Worm (Caenorhabditis elegans) whole organism, young adult: ENCODE measurements around the gene dhs-28.
A peak's percentile ranks its signal among the peaks of the same experiment; 100 is the strongest.

Experiments
- B0261.1 ChIP-seq: sonication (generic microtip); optimal IDR thresholded peaks from 2 replicates; lab custom pipeline; 2016; ENCODE audit warnings: mild to moderate bottlenecking, missing genetic modification characterization, moderate library complexity, missing compliant biosample characterization
- C17E4.6 ChIP-seq: fragments of 200-800 bp; sonication (Bioruptor generic); IDR thresholded peaks from 2 replicates; pipeline ENCODE4 v1.3.6; 2022; ENCODE audit warnings: missing genetic modification reagents, missing genetic modification characterization, missing compliant biosample characterization
- F37B4.10 ChIP-seq: fragments of 200-800 bp; sonication (Bioruptor generic); IDR thresholded peaks from 2 replicates; pipeline ENCODE4 v1.3.6; 2022; ENCODE audit warnings: missing genetic modification characterization, missing compliant biosample characterization
- Y53F4B.3 ChIP-seq: fragments of 200-800 bp; sonication (Bioruptor generic); IDR thresholded peaks from 2 replicates; pipeline ENCODE4 v1.3.6; 2022; ENCODE audit warnings: missing genetic modification reagents, missing genetic modification characterization, missing compliant biosample characterization
- Y56A3A.18 ChIP-seq: fragments of 200-800 bp; sonication (Bioruptor generic); IDR thresholded peaks from 2 replicates; pipeline ENCODE4 v1.3.6; 2022; ENCODE audit warnings: missing genetic modification reagents, missing genetic modification characterization, missing compliant biosample characterization
- ama-1 ChIP-seq, 3 experiments: fragments of 150-350 bp in 1 of 3; sonication (generic microtip) in 2 of 3; optimal IDR thresholded peaks; 2 replicates each; lab custom pipeline; 2014 to 2018; ENCODE audit warnings: missing biosample characterization in 2 of 3, missing genetic modification characterization in 2 of 3, missing genetic modification reagents in 2 of 3
- attf-3 ChIP-seq: fragments of 200-800 bp; sonication (Bioruptor generic); conservative IDR thresholded peaks from 2 replicates; pipeline ENCODE4 v1.3.6; 2022; ENCODE audit warnings: missing genetic modification reagents, missing genetic modification characterization, missing compliant biosample characterization
- ccch-3 ChIP-seq: fragments of 200-800 bp; sonication (Bioruptor generic); optimal IDR thresholded peaks from 2 replicates; lab custom pipeline; 2018; ENCODE audit warnings: mild to moderate bottlenecking, missing genetic modification characterization, missing compliant biosample characterization
- cebp-1 ChIP-seq, 2 experiments: fragments of 200-800 bp in 1 of 2; sonication (Bioruptor generic) in 1 of 2; sonication (generic microtip) in 1 of 2; IDR thresholded peaks in 1 of 2; optimal IDR thresholded peaks in 1 of 2; 2 replicates each; pipeline versions ENCODE4 v1.3.6 to Lab custom; 2017 to 2022; ENCODE audit warnings: missing compliant biosample characterization in 2 of 2, missing genetic modification characterization in 2 of 2, mild to moderate bottlenecking in 1 of 2, missing genetic modification reagents in 1 of 2, moderate library complexity in 1 of 2
- ceh-100 ChIP-seq: fragments of 200-800 bp; sonication (Bioruptor generic); IDR thresholded peaks from 2 replicates; pipeline ENCODE4 v1.3.6; 2022; ENCODE audit warnings: missing genetic modification reagents, missing genetic modification characterization, missing compliant biosample characterization
- ceh-58 ChIP-seq: fragments of 200-800 bp; sonication (Bioruptor generic); IDR thresholded peaks from 2 replicates; pipeline ENCODE4 v1.3.6; 2022; ENCODE audit warnings: missing genetic modification characterization, missing compliant biosample characterization
- die-1 ChIP-seq: sonication (generic microtip); optimal IDR thresholded peaks from 2 replicates; lab custom pipeline; 2016; ENCODE audit warnings: missing genotype, mild to moderate bottlenecking, missing genetic modification characterization, missing compliant biosample characterization
- dpff-1 ChIP-seq: sonication (generic microtip); optimal IDR thresholded peaks from 2 replicates; lab custom pipeline; 2017; ENCODE audit warnings: mild to moderate bottlenecking, missing genetic modification characterization, missing compliant biosample characterization
- hlh-12 ChIP-seq: sonication (generic microtip); optimal IDR thresholded peaks from 2 replicates; lab custom pipeline; 2016; ENCODE audit warnings: missing genetic modification characterization, missing compliant biosample characterization
- hrde-1 ChIP-seq: sonication (generic microtip); optimal IDR thresholded peaks from 2 replicates; lab custom pipeline; 2016; ENCODE audit warnings: missing genetic modification characterization, mild to moderate bottlenecking, missing compliant biosample characterization, moderate library complexity, missing genotype, missing genetic modification reagents, borderline replicate concordance
- lin-35 ChIP-seq, 3 experiments: fragments of 150-350 bp in 2 of 3; sonication (generic microtip) in 1 of 3; optimal IDR thresholded peaks; 2 replicates each; lab custom pipeline; 2014 to 2018; ENCODE audit warnings: missing biosample characterization in 3 of 3, missing genetic modification characterization in 3 of 3, missing genetic modification reagents in 3 of 3
- lin-54 ChIP-seq: fragments of 200-800 bp; sonication (Bioruptor generic); optimal IDR thresholded peaks from 2 replicates; lab custom pipeline; 2018; ENCODE audit warnings: mild to moderate bottlenecking, missing genetic modification characterization, missing compliant biosample characterization
- lsl-1 ChIP-seq: fragments of 200-800 bp; sonication (Bioruptor generic); optimal IDR thresholded peaks from 2 replicates; lab custom pipeline; 2018; ENCODE audit warnings: mild to moderate bottlenecking, missing genetic modification characterization, moderate library complexity, missing compliant biosample characterization
- mxl-1 ChIP-seq: sonication (generic microtip); optimal IDR thresholded peaks from 2 replicates; lab custom pipeline; 2016; ENCODE audit warnings: missing genetic modification characterization, missing compliant biosample characterization
- nhr-27 ChIP-seq: fragments of 200-800 bp; sonication (Bioruptor generic); optimal IDR thresholded peaks from 2 replicates; lab custom pipeline; 2018; ENCODE audit warnings: mild to moderate bottlenecking, missing genetic modification characterization, moderate library complexity, missing compliant biosample characterization
- nhr-80 ChIP-seq: sonication (generic microtip); optimal IDR thresholded peaks from 2 replicates; lab custom pipeline; 2016; ENCODE audit warnings: missing genetic modification characterization, missing compliant biosample characterization
- pha-4 ChIP-seq: fragments of 150-350 bp; sonication (generic microtip); optimal IDR thresholded peaks from 2 replicates; lab custom pipeline; 2014; ENCODE audit warnings: missing biosample characterization, missing genetic modification reagents, missing genetic modification characterization
- rec-8 ChIP-seq, 2 experiments: sonication (generic microtip); optimal IDR thresholded peaks; 2 replicates each; lab custom pipeline; 2016; ENCODE audit warnings: mild to moderate bottlenecking in 2 of 2, missing genetic modification characterization in 2 of 2, missing genetic modification reagents in 2 of 2, missing genotype in 2 of 2, missing biosample characterization in 1 of 2, missing compliant biosample characterization in 1 of 2, moderate library complexity in 1 of 2
- sea-2 ChIP-seq: fragments of 200-800 bp; sonication (Bioruptor generic); IDR thresholded peaks from 2 replicates; pipeline ENCODE4 v1.3.6; 2022; ENCODE audit warnings: missing genetic modification characterization, missing compliant biosample characterization
- sptf-2 ChIP-seq: fragments of 200-800 bp; sonication (Bioruptor generic); optimal IDR thresholded peaks from 2 replicates; lab custom pipeline; 2018; ENCODE audit warnings: mild to moderate bottlenecking, missing genetic modification characterization, missing compliant biosample characterization
- tbp1 ChIP-seq: fragments of 200-800 bp; sonication (Bioruptor generic); optimal IDR thresholded peaks from 2 replicates; lab custom pipeline; 2018; ENCODE audit warnings: mild to moderate bottlenecking, missing genetic modification characterization, missing compliant biosample characterization
- unc-130 ChIP-seq: sonication (generic microtip); optimal IDR thresholded peaks from 2 replicates; lab custom pipeline; 2016; ENCODE audit warnings: missing genetic modification reagents, missing genetic modification characterization, missing compliant biosample characterization
- unc-62 ChIP-seq: fragments of 150-350 bp; optimal IDR thresholded peaks from 2 replicates; lab custom pipeline; 2014; ENCODE audit warnings: missing biosample characterization, missing genetic modification reagents, missing genetic modification characterization
- zfh-2 ChIP-seq: fragments of 200-800 bp; sonication (Bioruptor generic); conservative IDR thresholded peaks from 2 replicates; pipeline ENCODE4 v1.3.6; 2022; ENCODE audit warnings: missing genetic modification reagents, missing genetic modification characterization, missing compliant biosample characterization
- ztf-6 ChIP-seq: fragments of 200-800 bp; sonication (Bioruptor generic); IDR thresholded peaks from 2 replicates; pipeline ENCODE4 v1.3.6; 2022; ENCODE audit warnings: missing genetic modification reagents, missing genetic modification characterization, missing compliant biosample characterization

Gene dhs-28

DNA sequence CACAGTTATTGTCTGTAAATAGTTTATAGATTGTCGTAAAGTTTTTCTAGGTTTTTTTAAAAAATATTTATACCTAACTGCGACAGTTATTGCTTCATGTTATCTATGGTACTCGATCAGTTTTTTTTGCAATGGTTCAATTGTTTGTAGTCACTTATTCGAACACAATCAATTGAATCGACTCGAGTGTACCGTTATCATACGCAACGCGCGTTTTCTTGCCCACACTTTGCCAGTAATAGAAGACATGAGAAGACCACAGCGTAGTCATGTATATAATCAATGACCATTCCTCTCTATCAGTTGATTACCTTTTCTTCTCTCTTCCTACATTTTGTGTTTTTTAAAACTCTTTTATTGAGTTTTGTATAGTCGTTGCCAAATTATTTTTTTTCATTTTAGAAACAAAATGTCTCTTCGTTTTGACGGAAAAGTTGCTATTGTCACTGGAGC is at the start of gene dhs-28:
dhs-28 (plus strand) TSS at position 403 of the 453 bp plus-strand sequence.
- peak; percentile 23 for TF ChIP-seq tbp1 (GFP tag; lab: Kevin White, UChicago)
- no peak for TF ChIP-seq pha-4
- TF ChIP-seq nhr-80 (tag; lab: Kevin White, UChicago): peak; percentile 85
- TF ChIP-seq unc-62 (GFP tag; lab: Kevin White, UChicago): peak; percentile 6
- TF ChIP-seq cebp-1 (GFP tag; IDR thresholded peaks at IDR 0.05; lab: Robert Waterston, UW): no peak
- peak; percentile 27 for TF ChIP-seq cebp-1 (tag; optimal IDR thresholded peaks at IDR 0.05; lab: Kevin White, UChicago)

DNA sequence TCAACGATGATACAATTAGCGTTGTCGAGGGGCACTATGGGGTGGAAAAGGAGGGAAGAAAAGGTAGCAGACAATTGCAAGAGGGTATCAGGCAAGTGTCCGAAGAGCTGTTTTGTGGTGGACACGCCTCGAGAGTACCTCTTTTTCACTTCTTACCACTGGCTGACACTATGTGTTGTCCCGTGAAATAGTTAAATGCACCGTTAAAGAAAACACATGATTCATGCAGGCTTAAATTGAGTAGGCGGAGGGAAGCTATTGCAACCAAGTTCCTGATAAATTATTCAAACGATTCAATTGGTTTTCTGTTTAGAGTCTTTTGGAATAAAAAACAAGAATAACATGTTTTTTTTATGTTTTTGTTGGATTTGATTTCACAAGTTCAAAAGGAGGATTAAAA is 40.2 kb upstream of the dhs-28 start, which contains the start of gene irk-1:
irk-1 (minus strand) TSS at position 101 of the 400 bp plus-strand sequence.
- TF ChIP-seq hlh-12 (tag; lab: Kevin White, UChicago) (no peak), ztf-6 (GFP tag; lab: Robert Waterston, UW) (no peak), Y56A3A.18 (GFP tag; lab: Robert Waterston, UW) (no peak), ccch-3 (GFP tag; lab: Kevin White, UChicago) (no peak), zfh-2 (no peak), C17E4.6 (GFP tag; lab: Robert Waterston, UW) (no peak), ceh-58 (GFP tag; lab: Robert Waterston, UW) (no peak), unc-130 (GFP tag; lab: Kevin White, UChicago) (no peak), B0261.1 (tag; lab: Kevin White, UChicago) (no peak), nhr-80 (tag; lab: Kevin White, UChicago) (no peak)

DNA sequence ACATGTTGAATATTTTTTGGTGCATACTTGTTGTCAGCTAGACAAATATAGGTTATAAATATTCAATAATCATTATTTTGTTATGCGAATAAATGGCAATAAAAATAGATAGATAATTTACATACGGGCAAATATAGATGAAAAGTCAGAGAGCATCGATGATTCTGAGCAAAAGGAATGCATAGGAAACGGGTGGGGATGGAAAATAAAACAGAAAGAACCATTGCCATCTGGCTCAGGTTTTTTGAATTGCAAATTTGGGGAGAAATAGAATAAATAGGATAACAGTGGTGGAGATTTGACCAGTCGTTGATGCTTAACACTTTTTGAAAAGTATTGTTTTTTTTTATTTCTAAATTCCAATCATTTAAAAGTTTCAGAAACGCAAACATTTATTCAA is 35.4 kb upstream of the dhs-28 start, which contains the start of gene idpp-6:
idpp-6 (plus strand) TSS at position 301 of the 400 bp plus-strand sequence.
- no peak for TF ChIP-seq ama-1 (optimal IDR thresholded peaks at IDR 0.05; lab: Kevin White, UChicago)
- no peak for TF ChIP-seq ama-1 (GFP tag; optimal IDR thresholded peaks at IDR 0.05; lab: Kevin White, UChicago)
- no peak for TF ChIP-seq mxl-1 (tag; lab: Kevin White, UChicago)
- TF ChIP-seq Y53F4B.3 (GFP tag; lab: Robert Waterston, UW): no peak
- no peak for TF ChIP-seq die-1 (tag; lab: Kevin White, UChicago)
- TF ChIP-seq hrde-1 (tag; lab: Kevin White, UChicago): no peak
- no peak for TF ChIP-seq sea-2 (GFP tag; lab: Robert Waterston, UW)
- no peak for TF ChIP-seq lin-35 (GFP tag; optimal IDR thresholded peaks at IDR 0.05; lab: Kevin White, UChicago)
- no peak for TF ChIP-seq dpff-1 (tag; lab: Kevin White, UChicago)
- TF ChIP-seq F37B4.10 (GFP tag; lab: Robert Waterston, UW): no peak
- TF ChIP-seq rec-8 (tag; optimal IDR thresholded peaks at IDR 0.05; lab: Kevin White, UChicago): no peak
- TF ChIP-seq lsl-1 (GFP tag; lab: Kevin White, UChicago): no peak
- TF ChIP-seq ztf-6 (GFP tag; lab: Robert Waterston, UW): no peak
- TF ChIP-seq ccch-3 (GFP tag; lab: Kevin White, UChicago): no peak
- no peak for TF ChIP-seq sptf-2 (GFP tag; lab: Kevin White, UChicago)
- no peak for TF ChIP-seq pha-4
- no peak for TF ChIP-seq nhr-27 (tag; lab: Kevin White, UChicago)
- no peak for TF ChIP-seq attf-3 (GFP tag; lab: Robert Waterston, UW)
- no peak for TF ChIP-seq ceh-100
- no peak for TF ChIP-seq lin-54

DNA sequence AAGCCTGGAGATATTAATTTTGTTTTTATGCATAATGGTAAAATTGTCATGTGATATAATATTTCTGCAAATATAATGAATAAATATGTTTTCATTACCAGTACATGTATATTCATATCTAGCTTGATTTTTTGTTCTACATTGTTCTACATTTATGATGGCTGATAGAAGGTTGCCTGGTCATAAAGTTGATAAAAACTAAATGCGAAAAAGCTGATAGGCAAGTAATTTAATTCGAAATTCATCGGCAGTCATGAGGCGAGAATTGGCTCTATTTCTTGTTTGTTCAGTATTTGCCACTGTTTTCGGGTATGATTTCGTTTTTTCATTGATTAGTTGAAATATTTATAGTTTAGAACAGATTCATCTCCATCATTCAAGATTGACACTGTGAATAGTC is 34.1 kb upstream of the dhs-28 start, which contains the start of gene bgal-2:
bgal-2 (plus strand) TSS at position 231 of the 400 bp plus-strand sequence.
- TF ChIP-seq nhr-80 (tag; lab: Kevin White, UChicago) (peak; percentile 55), Y56A3A.18 (GFP tag; lab: Robert Waterston, UW) (no peak)
